Worm (Caenorhabditis elegans) whole organism, L4/young adult: ENCODE results near the gene far-4.

Experiments
- W03F9.2 ChIP-seq: fragments of 150-350 bp; optimal IDR thresholded peaks from 2 replicates; lab custom pipeline; 2014; ENCODE audit warnings: missing biosample characterization, missing genetic modification characterization
- dao-5 ChIP-seq: sonication (generic microtip); optimal IDR thresholded peaks from 2 replicates; lab custom pipeline; 2016; ENCODE audit warnings: missing genotype, missing genetic modification characterization, moderate library complexity, missing compliant biosample characterization
- him-1 ChIP-seq: sonication (generic microtip); optimal IDR thresholded peaks from 2 replicates; lab custom pipeline; 2016; ENCODE audit warnings: missing genotype, missing genetic modification reagents, missing genetic modification characterization, missing compliant biosample characterization

far-4 gene

ce11 chrV:13026631-13027299 lies 27.3 kb upstream of the far-4 start:
- TF ChIP-seq W03F9.2 (no peak), him-1 (no peak), dao-5 (tag; lab: Kevin White, UChicago) (no peak)

- no peak for TF ChIP-seq him-1
- TF ChIP-seq dao-5 (tag; lab: Kevin White, UChicago), result no peak
- no peak for TF ChIP-seq W03F9.2
Measured at ce11 chrV:13025283-13025682, 25.8 kb upstream of the far-4 start.

DNA sequence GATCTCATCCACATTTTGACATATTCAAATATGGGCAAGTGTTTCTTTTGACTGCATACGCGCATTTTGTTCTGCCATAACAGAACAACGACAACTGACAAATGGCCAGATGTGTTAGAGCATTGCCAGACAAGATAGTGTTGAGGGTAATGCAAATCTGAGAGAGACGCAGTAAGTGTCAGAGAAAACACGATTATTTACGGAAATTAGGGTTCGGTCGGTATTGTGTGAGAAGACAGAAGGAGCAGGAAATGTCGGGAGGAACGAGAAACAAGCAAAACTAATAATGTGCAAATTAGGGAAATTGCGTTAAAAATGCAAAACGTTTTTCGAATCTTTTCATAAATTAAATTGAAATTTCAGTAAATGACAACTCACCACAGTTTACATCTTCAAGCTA lies 25.0 kb upstream of the far-4 start:
- TF ChIP-seq him-1 (no peak), dao-5 (tag; lab: Kevin White, UChicago) (no peak), W03F9.2 (no peak)

ce11 chrV:13022265-13022664 lies 22.8 kb upstream of the far-4 start:
- TF ChIP-seq W03F9.2 (no peak), dao-5 (tag; lab: Kevin White, UChicago) (no peak), him-1 (no peak)

DNA sequence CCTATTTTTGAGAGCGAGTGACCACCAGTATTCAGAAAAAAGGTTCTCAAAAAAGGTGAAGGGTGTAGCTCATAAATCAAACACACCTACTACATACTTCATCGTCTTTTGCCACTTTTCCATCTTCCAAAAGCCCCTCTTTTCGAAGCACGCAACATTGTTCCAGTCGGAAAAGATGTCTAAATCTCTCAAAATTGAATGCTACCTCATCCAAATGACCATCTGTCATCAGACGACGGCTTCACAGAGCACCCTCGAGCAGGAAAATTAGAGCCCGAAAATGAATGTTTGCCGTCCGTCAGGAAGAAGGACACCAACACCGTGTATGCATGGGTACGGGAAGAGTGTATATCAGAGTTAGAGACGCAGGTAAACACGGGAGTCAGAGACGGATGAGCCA lies 22.1 kb upstream of the far-4 start:
- TF ChIP-seq him-1, result no peak
- TF ChIP-seq dao-5 (tag; lab: Kevin White, UChicago), result no peak
- no peak for TF ChIP-seq W03F9.2

DNA sequence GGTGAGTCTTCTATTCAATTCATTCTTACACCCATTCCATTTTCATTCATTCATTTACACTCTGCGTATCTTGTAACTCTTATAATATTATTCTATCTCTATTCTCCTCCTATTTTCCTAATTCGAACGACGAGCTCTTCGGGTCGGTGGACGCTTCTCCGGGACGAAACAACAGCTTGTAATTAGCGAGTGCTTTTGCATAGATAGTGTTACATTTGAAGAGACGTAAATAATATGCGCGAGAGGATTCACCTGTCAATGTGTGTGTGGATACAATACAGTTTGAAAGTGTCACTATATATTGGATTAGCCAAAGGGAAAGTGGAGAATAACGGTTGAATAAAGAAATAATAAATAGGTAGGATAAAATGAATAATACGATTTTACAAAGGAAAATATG lies 21.2 kb upstream of the far-4 start:
- TF ChIP-seq W03F9.2, result no peak
- no peak for TF ChIP-seq him-1
- TF ChIP-seq dao-5 (tag; lab: Kevin White, UChicago), result no peak

ce11 chrV:13020014-13020413 lies 20.6 kb upstream of the far-4 start:
- TF ChIP-seq him-1, result no peak
- TF ChIP-seq dao-5 (tag; lab: Kevin White, UChicago), result no peak
- no peak for TF ChIP-seq W03F9.2

ce11 chrV:13018761-13019160 lies 19.3 kb upstream of the far-4 start, which contains the start of gene fmi-1:
Gene fmi-1 (plus strand): TSS chrV:13019061.
- no peak for TF ChIP-seq W03F9.2

ce11 chrV:13018233-13018632 lies 18.8 kb upstream of the far-4 start:
- no peak for TF ChIP-seq dao-5 (tag; lab: Kevin White, UChicago)
- TF ChIP-seq him-1, result no peak
- TF ChIP-seq W03F9.2, result no peak

ce11 chrV:13013844-13014243 lies 14.4 kb upstream of the far-4 start, which contains the start of gene F15B9.6:
Gene F15B9.6 (plus strand): TSS chrV:13014144.
- TF ChIP-seq him-1 (no peak), dao-5 (tag; lab: Kevin White, UChicago) (no peak), W03F9.2 (no peak)

DNA sequence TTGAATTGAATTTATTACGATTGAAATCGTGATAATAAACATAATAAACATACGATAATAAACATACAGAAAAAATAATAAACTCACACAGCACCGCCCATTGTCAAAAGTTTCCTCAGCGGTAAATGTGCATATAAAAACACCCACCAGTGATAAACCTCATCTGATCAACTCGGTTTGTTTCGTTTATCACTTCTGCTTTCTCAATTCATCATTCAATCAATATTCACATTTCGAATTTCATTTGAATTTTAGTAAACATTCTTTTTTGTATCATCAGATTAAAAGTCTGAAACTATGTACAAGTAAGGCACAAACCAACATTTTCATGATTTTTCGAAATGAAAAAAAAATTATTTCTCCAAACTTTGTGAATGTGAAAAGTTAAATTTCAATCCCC lies 13.7 kb upstream of the far-4 start, which contains the start of gene try-10:
try-10 (minus strand) TSS at position 101 of the 400 bp plus-strand sequence.
- TF ChIP-seq dao-5 (tag; lab: Kevin White, UChicago) (no peak), W03F9.2 (no peak), him-1 (no peak)

DNA sequence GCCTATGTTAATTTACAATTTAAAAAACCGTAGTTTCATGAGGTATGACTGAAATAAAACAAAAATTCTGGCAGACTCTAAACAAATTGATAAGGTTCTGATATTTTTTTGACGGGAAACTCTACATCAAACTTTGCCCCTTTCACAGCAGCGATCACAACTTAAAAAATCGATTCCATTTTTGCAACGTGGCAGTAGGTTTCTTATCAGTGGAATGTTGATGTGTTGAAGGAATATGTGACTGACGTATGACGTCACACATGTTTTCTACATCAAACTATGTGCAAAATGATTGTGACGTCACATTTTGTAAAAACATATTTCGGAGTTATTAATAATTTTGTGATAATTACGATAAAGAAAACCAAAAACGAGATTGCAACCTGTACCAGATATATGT lies 12.4 kb upstream of the far-4 start:
- no peak for TF ChIP-seq W03F9.2
- no peak for TF ChIP-seq dao-5 (tag; lab: Kevin White, UChicago)
- no peak for TF ChIP-seq him-1

DNA sequence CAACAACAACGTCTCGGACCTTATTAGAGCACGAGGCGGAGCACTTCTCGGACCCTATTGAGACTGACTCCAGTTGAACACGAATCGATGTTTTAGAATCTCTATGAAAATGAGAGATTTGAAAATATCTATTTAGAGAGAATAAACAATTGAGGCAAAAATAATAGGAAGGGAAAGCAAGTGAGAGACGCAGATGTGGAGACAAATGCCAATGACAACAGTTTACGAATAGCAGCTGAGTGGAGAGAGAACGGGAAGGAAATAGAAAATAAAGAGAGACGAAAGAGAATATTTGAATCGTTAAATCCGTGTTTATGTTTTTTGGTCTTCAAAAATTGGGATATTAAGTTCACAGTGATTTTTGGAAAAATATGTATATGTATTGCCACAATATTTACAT lies 10.4 kb upstream of the far-4 start:
- TF ChIP-seq W03F9.2, result no peak
- no peak for TF ChIP-seq dao-5 (tag; lab: Kevin White, UChicago)
- TF ChIP-seq him-1, result no peak

DNA sequence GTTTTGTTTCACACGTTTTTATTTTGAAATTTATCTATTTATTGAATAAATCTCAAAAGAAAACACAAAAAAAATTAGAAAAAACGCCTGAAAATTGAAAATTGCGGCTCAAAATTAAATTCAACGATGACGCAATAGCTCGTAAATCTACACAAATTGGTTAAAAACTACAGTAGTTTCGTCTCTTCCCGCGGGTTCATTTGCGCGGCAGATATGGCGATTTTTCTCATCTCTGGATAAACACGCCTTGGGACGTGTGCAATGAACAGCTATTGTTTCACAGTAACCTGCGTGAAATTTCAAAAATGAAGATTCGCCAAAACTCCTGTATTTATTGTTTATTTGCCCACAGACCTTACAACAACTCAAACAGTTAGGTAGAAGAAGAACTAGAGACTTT lies 9.8 kb upstream of the far-4 start:
- no peak for TF ChIP-seq dao-5 (tag; lab: Kevin White, UChicago)
- TF ChIP-seq W03F9.2, result no peak
- no peak for TF ChIP-seq him-1

ce11 chrV:13008825-13009224 lies 9.4 kb upstream of the far-4 start, which contains the start of gene F15B9.10:
Gene F15B9.10 (minus strand): TSS chrV:13008925.
- TF ChIP-seq W03F9.2, result no peak
- no peak for TF ChIP-seq dao-5 (tag; lab: Kevin White, UChicago)

ce11 chrV:13006754-13007153 lies 7.3 kb upstream of the far-4 start:
- TF ChIP-seq W03F9.2, result no peak
